Fruit fly (Drosophila melanogaster) whole organism, embryonic: ENCODE data around the gene CG17929.

Source experiments
- Awh ChIP-seq: fragments of 200-800 bp; sonication (Bioruptor generic); IDR thresholded peaks from 2 replicates; pipeline ENCODE4, ENCODE4 v1.3.6; 2022; ENCODE audit warnings: missing biosample characterization, missing genetic modification characterization
- B-H1 ChIP-seq: fragments of 200-800 bp; sonication (Bioruptor generic); IDR thresholded peaks from 3 replicates; pipeline ENCODE4 v1.3.6; 2022; ENCODE audit warnings: missing biosample characterization, missing genetic modification characterization
- Bteb2 ChIP-seq: fragments of 200-800 bp; sonication (Bioruptor generic); optimal IDR thresholded peaks from 2 replicates; lab custom pipeline; 2016; ENCODE audit warnings: missing biosample characterization, missing genetic modification characterization
- CG10147 ChIP-seq: fragments of 200-800 bp; sonication (Bioruptor generic); optimal IDR thresholded peaks from 2 replicates; lab custom pipeline; 2019; ENCODE audit warnings: missing biosample characterization, mild to moderate bottlenecking, missing genetic modification characterization, moderate library complexity
- CG10209 ChIP-seq: fragments of 200-800 bp; sonication (Bioruptor generic); optimal IDR thresholded peaks from 3 replicates; lab custom pipeline; 2017; ENCODE audit warnings: missing biosample characterization, mild to moderate bottlenecking, missing genetic modification characterization, missing genetic modification reagents
- CG10959 ChIP-seq: fragments of 200-800 bp; sonication (Bioruptor generic); IDR thresholded peaks from 2 replicates; pipeline ENCODE4 v1.3.6; 2022; ENCODE audit warnings: missing biosample characterization, missing genetic modification characterization
- CG11247 ChIP-seq: fragments of 200-800 bp; sonication (Bioruptor generic); IDR thresholded peaks from 2 replicates; pipeline ENCODE4 v1.3.6; 2022; ENCODE audit warnings: missing biosample characterization, missing genetic modification characterization
- CG11398 ChIP-seq: fragments of 200-800 bp; sonication (Bioruptor generic); optimal IDR thresholded peaks from 2 replicates; lab custom pipeline; 2016; ENCODE audit warnings: missing biosample characterization, missing genetic modification characterization
- CG11560 ChIP-seq: fragments of 200-800 bp; sonication (Bioruptor generic); IDR thresholded peaks from 3 replicates; pipeline ENCODE4 v1.3.6; 2022; ENCODE audit warnings: missing biosample characterization, missing genetic modification characterization
- CG13287 ChIP-seq: fragments of 200-800 bp; sonication (Bioruptor generic); IDR thresholded peaks from 2 replicates; pipeline ENCODE4 v1.3.6; 2022; ENCODE audit warnings: missing biosample characterization, missing genetic modification characterization; ENCODE audit not compliant: partially characterized antibody
- CG13296 ChIP-seq: fragments of 200-800 bp; sonication (Bioruptor generic); optimal IDR thresholded peaks from 3 replicates; lab custom pipeline; 2018; ENCODE audit warnings: missing biosample characterization, mild to moderate bottlenecking, missing genetic modification characterization
- CG13424 ChIP-seq: fragments of 200-800 bp; sonication (Bioruptor generic); optimal IDR thresholded peaks from 2 replicates; lab custom pipeline; 2019; ENCODE audit warnings: missing biosample characterization, mild to moderate bottlenecking, missing genetic modification characterization, moderate library complexity
- CG14860 ChIP-seq: fragments of 200-800 bp; sonication (Bioruptor generic); IDR thresholded peaks from 3 replicates; pipeline ENCODE4 v1.3.6; 2022; ENCODE audit warnings: missing biosample characterization, missing genetic modification characterization; ENCODE audit not compliant: partially characterized antibody
- CG16779 ChIP-seq: fragments of 200-800 bp; sonication (Bioruptor generic); IDR thresholded peaks from 2 replicates; pipeline ENCODE4 v1.3.6; 2022; ENCODE audit warnings: missing biosample characterization, missing genetic modification characterization
- CG17359 ChIP-seq: fragments of 200-800 bp; sonication (Bioruptor generic); optimal IDR thresholded peaks from 3 replicates; lab custom pipeline; 2018; ENCODE audit warnings: missing biosample characterization, mild to moderate bottlenecking, missing genetic modification characterization, moderate library complexity
- CG30403 ChIP-seq: fragments of 200-800 bp; sonication (Bioruptor generic); optimal IDR thresholded peaks from 3 replicates; lab custom pipeline; 2016; ENCODE audit warnings: missing biosample characterization, missing genetic modification characterization
- CG32532 ChIP-seq: fragments of 200-800 bp; sonication (Bioruptor generic); IDR thresholded peaks from 2 replicates; pipeline ENCODE4 v1.3.6; 2022; ENCODE audit warnings: missing biosample characterization, missing genetic modification characterization
- CG33213 ChIP-seq: fragments of 200-800 bp; sonication (Bioruptor generic); optimal IDR thresholded peaks from 3 replicates; lab custom pipeline; 2016; ENCODE audit warnings: missing biosample characterization, missing genetic modification characterization
- CG34224 ChIP-seq: fragments of 200-800 bp; sonication (Bioruptor generic); IDR thresholded peaks from 3 replicates; pipeline ENCODE4 v1.3.6; 2022; ENCODE audit warnings: missing biosample characterization, missing genetic modification characterization; ENCODE audit not compliant: partially characterized antibody
- CG43689 ChIP-seq: fragments of 200-800 bp; sonication (Bioruptor generic); IDR thresholded peaks from 2 replicates; pipeline ENCODE4 v1.3.6; 2022; ENCODE audit warnings: missing biosample characterization, missing genetic modification characterization
- CG5953 ChIP-seq: fragments of 200-800 bp; sonication (Bioruptor generic); IDR thresholded peaks from 2 replicates; pipeline ENCODE4 v1.3.6; 2022; ENCODE audit warnings: missing biosample characterization, missing genetic modification characterization
- D19B ChIP-seq: fragments of 200-800 bp; sonication (Bioruptor generic); optimal IDR thresholded peaks from 2 replicates; lab custom pipeline; 2017; ENCODE audit warnings: missing biosample characterization, mild to moderate bottlenecking, missing genetic modification characterization
- Doc3 ChIP-seq: fragments of 200-800 bp; sonication (Bioruptor generic); IDR thresholded peaks from 3 replicates; pipeline ENCODE4 v1.3.6; 2022; ENCODE audit warnings: missing biosample characterization, missing genetic modification characterization; ENCODE audit not compliant: partially characterized antibody
- Ets97D ChIP-seq: fragments of 200-800 bp; sonication (Bioruptor generic); optimal IDR thresholded peaks from 3 replicates; lab custom pipeline; 2016; ENCODE audit warnings: missing biosample characterization, missing genetic modification characterization
- Fer3 ChIP-seq: fragments of 200-800 bp; sonication (Bioruptor generic); optimal IDR thresholded peaks from 2 replicates; lab custom pipeline; 2018; ENCODE audit warnings: missing biosample characterization, mild to moderate bottlenecking, missing genetic modification characterization, moderate library complexity
- GATAe ChIP-seq: fragments of 200-800 bp; sonication (Bioruptor generic); conservative IDR thresholded peaks from 2 replicates; pipeline ENCODE4 v1.3.6; 2022; ENCODE audit warnings: missing biosample characterization, missing genetic modification characterization
- Jarid2 ChIP-seq: fragments of 200-800 bp; sonication (Bioruptor generic); optimal IDR thresholded peaks from 3 replicates; lab custom pipeline; 2017; ENCODE audit warnings: mild to moderate bottlenecking, missing biosample characterization, missing genetic modification reagents, missing genetic modification characterization
- Lhr ChIP-seq: fragments of 200-800 bp; sonication (Bioruptor generic); optimal IDR thresholded peaks from 3 replicates; lab custom pipeline; 2017; ENCODE audit warnings: mild to moderate bottlenecking, missing biosample characterization, missing genetic modification reagents, missing genetic modification characterization
- NFAT ChIP-seq: fragments of 200-800 bp; sonication (Bioruptor generic); IDR thresholded peaks from 2 replicates; pipeline ENCODE4 v1.3.6; 2022; ENCODE audit warnings: missing biosample characterization, missing genetic modification characterization
- NK7.1 ChIP-seq: fragments of 200-800 bp; sonication (Bioruptor generic); optimal IDR thresholded peaks from 3 replicates; lab custom pipeline; 2016; ENCODE audit warnings: missing biosample characterization, missing genetic modification characterization
- Opbp ChIP-seq: fragments of 200-800 bp; sonication (Bioruptor generic); IDR thresholded peaks from 3 replicates; pipeline ENCODE4 v1.3.6; 2022; ENCODE audit warnings: missing biosample characterization, missing genetic modification characterization; ENCODE audit not compliant: partially characterized antibody
- Ptx1 ChIP-seq: fragments of 200-800 bp; sonication (Bioruptor generic); IDR thresholded peaks from 2 replicates; pipeline ENCODE4 v1.3.6; 2022; ENCODE audit warnings: missing biosample characterization, missing genetic modification characterization
- Ravus ChIP-seq: fragments of 200-800 bp; sonication (Bioruptor generic); IDR thresholded peaks from 2 replicates; pipeline ENCODE4 v1.3.6; 2022; ENCODE audit warnings: missing biosample characterization, missing genetic modification characterization
- Ssrp ChIP-seq: fragments of 200-800 bp; sonication (Bioruptor generic); optimal IDR thresholded peaks from 2 replicates; lab custom pipeline; 2018; ENCODE audit warnings: missing biosample characterization, mild to moderate bottlenecking, missing genetic modification characterization, moderate library complexity
- TFAM ChIP-seq: fragments of 200-800 bp; sonication (Bioruptor generic); optimal IDR thresholded peaks from 2 replicates; lab custom pipeline; 2017; ENCODE audit warnings: missing biosample characterization, missing genetic modification characterization, inconsistent platforms
- Taf1 ChIP-seq: fragments of 200-800 bp; sonication (Bioruptor generic); IDR thresholded peaks from 2 replicates; pipeline ENCODE4 v1.3.6; 2022; ENCODE audit warnings: missing biosample characterization, missing genetic modification characterization
- caup ChIP-seq: fragments of 200-800 bp; sonication (Bioruptor generic); optimal IDR thresholded peaks from 3 replicates; lab custom pipeline; 2017; ENCODE audit warnings: missing biosample characterization, mild to moderate bottlenecking, missing genetic modification characterization, moderate library complexity; ENCODE audit not compliant: severe bottlenecking
- chinmo ChIP-seq: fragments of 200-800 bp; sonication (Bioruptor generic); IDR thresholded peaks from 4 replicates; pipeline ENCODE4 v1.3.6; 2022; ENCODE audit warnings: missing biosample characterization, missing genetic modification characterization; ENCODE audit not compliant: partially characterized antibody
- esg ChIP-seq: fragments of 200-800 bp; sonication (Bioruptor generic); conservative IDR thresholded peaks from 2 replicates; pipeline ENCODE4 v1.3.6; 2022; ENCODE audit warnings: missing biosample characterization, missing genetic modification characterization
- fd96Cb ChIP-seq: fragments of 200-800 bp; sonication (Bioruptor generic); optimal IDR thresholded peaks from 2 replicates; lab custom pipeline; 2018; ENCODE audit warnings: missing biosample characterization, mild to moderate bottlenecking, missing genetic modification characterization, moderate library complexity
- gcm ChIP-seq: fragments of 200-800 bp; sonication (Bioruptor generic); optimal IDR thresholded peaks from 2 replicates; lab custom pipeline; 2019; ENCODE audit warnings: missing biosample characterization, mild to moderate bottlenecking, missing genetic modification characterization, moderate library complexity
- jumu ChIP-seq: fragments of 200-800 bp; sonication (Bioruptor generic); optimal IDR thresholded peaks from 3 replicates; lab custom pipeline; 2016; ENCODE audit warnings: missing biosample characterization, missing genetic modification characterization
- lilli ChIP-seq: fragments of 200-800 bp; sonication (Bioruptor generic); optimal IDR thresholded peaks from 3 replicates; lab custom pipeline; 2016; ENCODE audit warnings: missing biosample characterization, missing genetic modification characterization
- mam ChIP-seq: fragments of 200-800 bp; sonication (Bioruptor generic); optimal IDR thresholded peaks from 3 replicates; lab custom pipeline; 2016; ENCODE audit warnings: missing biosample characterization, missing genetic modification characterization
- repo ChIP-seq: fragments of 200-800 bp; sonication (Bioruptor generic); optimal IDR thresholded peaks from 2 replicates; lab custom pipeline; 2016; ENCODE audit warnings: missing biosample characterization, missing genetic modification characterization
- sob ChIP-seq: fragments of 200-800 bp; sonication (Bioruptor generic); IDR thresholded peaks from 2 replicates; pipeline ENCODE4 v1.3.6; 2022; ENCODE audit warnings: missing biosample characterization, missing genetic modification characterization
- ssp ChIP-seq: fragments of 200-800 bp; sonication (Bioruptor generic); IDR thresholded peaks from 2 replicates; pipeline ENCODE4 v1.3.6; 2022; ENCODE audit warnings: missing biosample characterization, missing genetic modification characterization
- stwl ChIP-seq: fragments of 200-800 bp; sonication (Bioruptor generic); optimal IDR thresholded peaks from 3 replicates; lab custom pipeline; 2018; ENCODE audit warnings: missing biosample characterization, mild to moderate bottlenecking, missing genetic modification characterization, moderate library complexity
- tx ChIP-seq: fragments of 200-800 bp; sonication (Bioruptor generic); optimal IDR thresholded peaks from 2 replicates; lab custom pipeline; 2016; ENCODE audit warnings: missing biosample characterization, missing genetic modification characterization

CG17929 gene

dm6 chr3R:16341817-16342374 is 16.6 kb downstream of the CG17929 start, which contains the start of the genes SF2 and pad (continued):
- TF ChIP-seq Jarid2 (GFP tag; lab: Kevin White, UChicago) = peak; percentile 39
- TF ChIP-seq CG5953 (GFP tag; lab: Robert Waterston, UW) = no peak
- peak; percentile 85 for TF ChIP-seq sob (GFP tag; lab: Robert Waterston, UW)
- TF ChIP-seq CG11560 (tag; lab: Robert Waterston, UW) = peak; percentile 52; the same call in 1 of the 3 replicates
- TF ChIP-seq repo (GFP tag; lab: Kevin White, UChicago) = no peak
- TF ChIP-seq TFAM = no peak
- peak; percentile 69 for TF ChIP-seq caup
- peak; percentile 84 for TF ChIP-seq mam (GFP tag; lab: Kevin White, UChicago)
- peak; percentile 75 for TF ChIP-seq CG13296
- peak; percentile 71 for TF ChIP-seq CG10209 (GFP tag; lab: Kevin White, UChicago)
- peak; percentile 53 for TF ChIP-seq NK7.1 (GFP tag; lab: Kevin White, UChicago)
- peak; percentile 64 for TF ChIP-seq fd96Cb (tag; lab: Kevin White, UChicago)
- peak; percentile 94 for TF ChIP-seq chinmo (GFP tag; lab: Robert Waterston, UW)
- peak; percentile 20; the same call in 1 of the 3 replicates for TF ChIP-seq B-H1
- peak; percentile 54 for TF ChIP-seq CG11398
- peak; percentile 71 for TF ChIP-seq tx (GFP tag; lab: Kevin White, UChicago)
- peak; percentile 95 for TF ChIP-seq Doc3 (GFP tag; lab: Robert Waterston, UW)
- peak; percentile 86 for TF ChIP-seq Opbp (GFP tag; lab: Robert Waterston, UW)
- TF ChIP-seq Lhr = peak; percentile 52
- TF ChIP-seq CG11247 (GFP tag; lab: Robert Waterston, UW) = peak; percentile 64; the same call in 1 of the 2 replicates
- peak; percentile 73 for TF ChIP-seq CG32532 (GFP tag; lab: Robert Waterston, UW)
- peak; percentile 67 for TF ChIP-seq CG17359 (tag; lab: Kevin White, UChicago)
- peak; percentile 73 for TF ChIP-seq Ssrp (tag; lab: Kevin White, UChicago)
- peak; percentile 47; the same call in 1 of the 2 replicates for TF ChIP-seq esg (GFP tag; lab: Robert Waterston, UW)
- TF ChIP-seq D19B (GFP tag; lab: Kevin White, UChicago) = peak; percentile 93
- TF ChIP-seq CG10147 (GFP tag; lab: Kevin White, UChicago) = peak; percentile 87
- peak; percentile 84 for TF ChIP-seq CG13424 (tag; lab: Kevin White, UChicago)
- TF ChIP-seq Fer3 (tag; lab: Kevin White, UChicago) = peak; percentile 60
- no peak for TF ChIP-seq CG43689 (GFP tag; lab: Robert Waterston, UW)
- peak; percentile 97 for TF ChIP-seq CG14860 (GFP tag; lab: Robert Waterston, UW)
- peak; percentile 41; the same call in 1 of the 2 replicates for TF ChIP-seq Awh
- TF ChIP-seq jumu (GFP tag; lab: Kevin White, UChicago) = peak; percentile 73
- TF ChIP-seq gcm = peak; percentile 54
- peak; percentile 92 for TF ChIP-seq CG34224 (GFP tag; lab: Robert Waterston, UW)
- 0 out of 2 replicates have a peak, but pooled peaks have one; percentile 51 for TF ChIP-seq Taf1
- peak; percentile 73 for TF ChIP-seq ssp
- TF ChIP-seq GATAe (GFP tag; lab: Robert Waterston, UW) = no peak
- peak; percentile 88 for TF ChIP-seq CG30403
- peak; percentile 81 for TF ChIP-seq Ptx1 (GFP tag; lab: Robert Waterston, UW)
- TF ChIP-seq stwl (tag; lab: Kevin White, UChicago) = peak; percentile 62
- TF ChIP-seq Ravus = peak; percentile 29
- TF ChIP-seq NFAT (GFP tag; lab: Robert Waterston, UW) = peak; percentile 68
- TF ChIP-seq lilli = peak; percentile 91
- peak; percentile 75 for TF ChIP-seq Ets97D (GFP tag; lab: Kevin White, UChicago)
- peak; percentile 83 for TF ChIP-seq Bteb2 (GFP tag; lab: Kevin White, UChicago)
- no peak for TF ChIP-seq CG16779 (GFP tag; lab: Robert Waterston, UW)
- peak; percentile 70 for TF ChIP-seq CG33213 (GFP tag; lab: Kevin White, UChicago)
- TF ChIP-seq CG10959 = peak; percentile 48; the same call in 1 of the 2 replicates
- peak; percentile 96 for TF ChIP-seq CG13287 (GFP tag; lab: Robert Waterston, UW)
